Fruit fly (Drosophila melanogaster) whole organism, embryonic: ENCODE results near the gene CG3625.

Source experiments
- Awh ChIP-seq: fragments of 200-800 bp; sonication (Bioruptor generic); IDR thresholded peaks from 2 replicates; pipeline ENCODE4, ENCODE4 v1.3.6; 2022; ENCODE audit warnings: missing biosample characterization, missing genetic modification characterization
- CG10267 ChIP-seq: fragments of 200-800 bp; sonication (Bioruptor generic); optimal IDR thresholded peaks from 2 replicates; lab custom pipeline; 2018; ENCODE audit warnings: missing biosample characterization, mild to moderate bottlenecking, missing genetic modification characterization, moderate library complexity
- CG10321 ChIP-seq: fragments of 200-800 bp; sonication (Bioruptor generic); IDR thresholded peaks from 2 replicates; pipeline ENCODE4 v1.3.6; 2022; ENCODE audit warnings: missing biosample characterization, missing genetic modification characterization
- CG11560 ChIP-seq: fragments of 200-800 bp; sonication (Bioruptor generic); IDR thresholded peaks from 3 replicates; pipeline ENCODE4 v1.3.6; 2022; ENCODE audit warnings: missing biosample characterization, missing genetic modification characterization
- CG12104 ChIP-seq: fragments of 200-800 bp; sonication (Bioruptor generic); optimal IDR thresholded peaks from 3 replicates; lab custom pipeline; 2016; ENCODE audit warnings: missing biosample characterization, missing genetic modification characterization
- CG12155 ChIP-seq: fragments of 200-800 bp; sonication (Bioruptor generic); optimal IDR thresholded peaks from 3 replicates; lab custom pipeline; 2016; ENCODE audit warnings: missing biosample characterization, missing genetic modification characterization
- CG14014 ChIP-seq: fragments of 200-800 bp; sonication (Bioruptor generic); IDR thresholded peaks from 2 replicates; pipeline ENCODE4 v1.3.6; 2022; ENCODE audit warnings: missing biosample characterization, missing genetic modification characterization
- CG16813 ChIP-seq: fragments of 200-800 bp; sonication (Bioruptor generic); IDR thresholded peaks from 3 replicates; pipeline ENCODE4 v1.3.6; 2022; ENCODE audit warnings: missing biosample characterization, missing genetic modification characterization; ENCODE audit not compliant: partially characterized antibody
- CG17568 ChIP-seq: fragments of 200-800 bp; sonication (Bioruptor generic); optimal IDR thresholded peaks from 2 replicates; lab custom pipeline; 2018; ENCODE audit warnings: missing biosample characterization, mild to moderate bottlenecking, missing genetic modification characterization, moderate library complexity
- CG3163 ChIP-seq: fragments of 200-800 bp; sonication (Bioruptor generic); optimal IDR thresholded peaks from 3 replicates; lab custom pipeline; 2016; ENCODE audit warnings: missing biosample characterization, missing genetic modification characterization
- CG3281 ChIP-seq: fragments of 200-800 bp; sonication (Bioruptor generic); optimal IDR thresholded peaks from 3 replicates; lab custom pipeline; 2017; ENCODE audit warnings: missing biosample characterization, mild to moderate bottlenecking, missing genetic modification characterization
- CG34376 ChIP-seq: fragments of 200-800 bp; sonication (Bioruptor generic); optimal IDR thresholded peaks from 2 replicates; lab custom pipeline; 2018; ENCODE audit warnings: missing biosample characterization, mild to moderate bottlenecking, missing genetic modification characterization
- CG3838 ChIP-seq: fragments of 200-800 bp; sonication (Bioruptor generic); optimal IDR thresholded peaks from 3 replicates; lab custom pipeline; 2016; ENCODE audit warnings: missing biosample characterization, missing genetic modification characterization
- CG4360 ChIP-seq: fragments of 200-800 bp; sonication (Bioruptor generic); IDR thresholded peaks from 2 replicates; pipeline ENCODE4 v1.3.6; 2022; ENCODE audit warnings: missing biosample characterization, missing genetic modification characterization
- CG4707 ChIP-seq: fragments of 200-800 bp; sonication (Bioruptor generic); optimal IDR thresholded peaks from 2 replicates; lab custom pipeline; 2018; ENCODE audit warnings: missing biosample characterization, mild to moderate bottlenecking, missing genetic modification characterization, moderate library complexity
- CG6683 ChIP-seq: fragments of 200-800 bp; sonication (Bioruptor generic); optimal IDR thresholded peaks from 2 replicates; lab custom pipeline; 2017; ENCODE audit warnings: missing biosample characterization, mild to moderate bottlenecking, missing genetic modification characterization, missing genetic modification reagents
- CG6765 ChIP-seq: fragments of 200-800 bp; sonication (Bioruptor generic); optimal IDR thresholded peaks from 3 replicates; lab custom pipeline; 2017; ENCODE audit warnings: missing biosample characterization, mild to moderate bottlenecking, missing genetic modification characterization
- CG7372 ChIP-seq: fragments of 200-800 bp; sonication (Bioruptor generic); IDR thresholded peaks from 2 replicates; pipeline ENCODE4 v1.3.6; 2022; ENCODE audit warnings: missing biosample characterization, missing genetic modification characterization
- CG7987 ChIP-seq: fragments of 200-800 bp; sonication (Bioruptor generic); optimal IDR thresholded peaks from 2 replicates; lab custom pipeline; 2018; ENCODE audit warnings: missing biosample characterization, mild to moderate bottlenecking, missing genetic modification characterization, moderate library complexity
- CG8290 ChIP-seq, 3 experiments: fragments of 200-800 bp; sonication (Bioruptor generic); optimal IDR thresholded peaks; 2 replicates each; lab custom pipeline; 2016 to 2019; ENCODE audit warnings: missing biosample characterization in 3 of 3, missing genetic modification characterization in 3 of 3, mild to moderate bottlenecking in 2 of 3, moderate library complexity in 1 of 3
- CHES-1-like ChIP-seq: fragments of 200-800 bp; sonication (Bioruptor generic); optimal IDR thresholded peaks from 2 replicates; lab custom pipeline; 2016; ENCODE audit warnings: missing biosample characterization, missing genetic modification characterization
- D19B ChIP-seq: fragments of 200-800 bp; sonication (Bioruptor generic); optimal IDR thresholded peaks from 2 replicates; lab custom pipeline; 2017; ENCODE audit warnings: missing biosample characterization, mild to moderate bottlenecking, missing genetic modification characterization
- Gug ChIP-seq: fragments of 200-800 bp; sonication (Bioruptor generic); IDR thresholded peaks from 4 replicates; pipeline ENCODE4 v1.3.6; 2022; ENCODE audit warnings: missing biosample characterization, missing genetic modification characterization
- HHEX ChIP-seq: fragments of 200-800 bp; sonication (Bioruptor generic); optimal IDR thresholded peaks from 3 replicates; lab custom pipeline; 2017; ENCODE audit warnings: missing biosample characterization, mild to moderate bottlenecking, missing genetic modification characterization, missing genetic modification reagents
- HLH4C ChIP-seq: fragments of 200-800 bp; sonication (Bioruptor generic); IDR thresholded peaks from 3 replicates; pipeline ENCODE4 v1.3.6; 2022; ENCODE audit warnings: missing biosample characterization, missing genetic modification characterization; ENCODE audit not compliant: partially characterized antibody
- HLHmδ ChIP-seq: fragments of 200-800 bp; sonication (Bioruptor generic); optimal IDR thresholded peaks from 2 replicates; lab custom pipeline; 2018; ENCODE audit warnings: missing biosample characterization, mild to moderate bottlenecking, missing genetic modification characterization, moderate library complexity
- Hr78 ChIP-seq, 2 experiments: fragments of 200-800 bp in 1 of 2; fragments of >200 bp in 1 of 2; sonication (Bioruptor generic) in 1 of 2; optimal IDR thresholded peaks; 2 replicates each; lab custom pipeline; 2017 to 2019; ENCODE audit warnings: missing biosample characterization in 2 of 2, missing genetic modification characterization in 2 of 2, mild to moderate bottlenecking in 1 of 2, moderate library complexity in 1 of 2
- Hsf ChIP-seq: fragments of 200-800 bp; sonication (Bioruptor generic); optimal IDR thresholded peaks from 3 replicates; lab custom pipeline; 2016; ENCODE audit warnings: missing biosample characterization, missing genetic modification characterization
- Jarid2 ChIP-seq: fragments of 200-800 bp; sonication (Bioruptor generic); optimal IDR thresholded peaks from 3 replicates; lab custom pipeline; 2017; ENCODE audit warnings: mild to moderate bottlenecking, missing biosample characterization, missing genetic modification reagents, missing genetic modification characterization
- Mad ChIP-seq: fragments of 200-800 bp; sonication (Bioruptor generic); optimal IDR thresholded peaks from 2 replicates; lab custom pipeline; 2016; ENCODE audit warnings: missing biosample characterization, missing genetic modification characterization
- Max ChIP-seq: fragments of 200-800 bp; sonication (Bioruptor generic); optimal IDR thresholded peaks from 2 replicates; lab custom pipeline; 2016; ENCODE audit warnings: missing biosample characterization, mild to moderate bottlenecking, missing genetic modification characterization
- Optix ChIP-seq: fragments of 200-800 bp; sonication (Bioruptor generic); IDR thresholded peaks from 3 replicates; pipeline ENCODE4 v1.3.6; 2022; ENCODE audit warnings: missing biosample characterization, missing genetic modification characterization
- Scr ChIP-seq: fragments of 200-800 bp; sonication (Bioruptor generic); IDR thresholded peaks from 2 replicates; pipeline ENCODE4 v1.3.6; 2022; ENCODE audit warnings: missing biosample characterization, missing genetic modification characterization; ENCODE audit not compliant: partially characterized antibody
- Side ChIP-seq: fragments of 200-800 bp; sonication (Bioruptor generic); optimal IDR thresholded peaks from 2 replicates; lab custom pipeline; 2016; ENCODE audit warnings: missing biosample characterization, missing genetic modification characterization
- TFAM ChIP-seq: fragments of 200-800 bp; sonication (Bioruptor generic); optimal IDR thresholded peaks from 2 replicates; lab custom pipeline; 2017; ENCODE audit warnings: missing biosample characterization, missing genetic modification characterization, inconsistent platforms
- ab ChIP-seq: fragments of 200-800 bp; sonication (Bioruptor generic); optimal IDR thresholded peaks from 2 replicates; lab custom pipeline; 2016; ENCODE audit warnings: missing biosample characterization, missing genetic modification characterization
- cwo ChIP-seq: fragments of 200-800 bp; sonication (Bioruptor generic); optimal IDR thresholded peaks from 3 replicates; lab custom pipeline; 2017; ENCODE audit warnings: missing biosample characterization, missing genetic modification characterization, mild to moderate bottlenecking, moderate library complexity, missing genetic modification reagents
- dpn ChIP-seq, 2 experiments: fragments of 200-800 bp; sonication (Bioruptor generic); optimal IDR thresholded peaks; 3 replicates each; lab custom pipeline; 2016; ENCODE audit warnings: missing biosample characterization in 2 of 2, missing genetic modification characterization in 2 of 2
- ftz-f1 ChIP-seq: fragments of 200-800 bp; sonication (Bioruptor generic); optimal IDR thresholded peaks from 2 replicates; lab custom pipeline; 2016; ENCODE audit warnings: missing biosample characterization, missing genetic modification characterization
- hbn ChIP-seq: fragments of 200-800 bp; sonication (Bioruptor generic); IDR thresholded peaks from 2 replicates; pipeline ENCODE4 v1.3.6; 2022; ENCODE audit warnings: missing biosample characterization, missing genetic modification characterization; ENCODE audit not compliant: partially characterized antibody
- insv ChIP-seq, 2 experiments: fragments of 200-800 bp; sonication (Bioruptor generic); optimal IDR thresholded peaks; 3 replicates each; lab custom pipeline; 2016 to 2018; ENCODE audit warnings: missing biosample characterization in 2 of 2, missing genetic modification characterization in 2 of 2
- kay ChIP-seq: fragments of 200-800 bp; sonication (Bioruptor generic); optimal IDR thresholded peaks from 2 replicates; lab custom pipeline; 2016; ENCODE audit warnings: missing biosample characterization, missing genetic modification characterization
- kni ChIP-seq: fragments of 200-800 bp; sonication (Bioruptor generic); optimal IDR thresholded peaks from 3 replicates; lab custom pipeline; 2017; ENCODE audit warnings: mild to moderate bottlenecking, missing biosample characterization, missing genetic modification reagents, missing genetic modification characterization
- lilli ChIP-seq: fragments of 200-800 bp; sonication (Bioruptor generic); optimal IDR thresholded peaks from 3 replicates; lab custom pipeline; 2016; ENCODE audit warnings: missing biosample characterization, missing genetic modification characterization
- nom ChIP-seq: fragments of 200-800 bp; sonication (Bioruptor generic); optimal IDR thresholded peaks from 2 replicates; lab custom pipeline; 2017; ENCODE audit warnings: missing biosample characterization, missing genetic modification characterization, mild to moderate bottlenecking, moderate library complexity, missing genetic modification reagents
- slbo ChIP-seq: fragments of 200-800 bp; sonication (Bioruptor generic); IDR thresholded peaks from 2 replicates; pipeline ENCODE4 v1.3.6; 2022; ENCODE audit warnings: missing biosample characterization, missing genetic modification characterization
- slp2 ChIP-seq: fragments of 200-800 bp; sonication (Bioruptor generic); optimal IDR thresholded peaks from 2 replicates; lab custom pipeline; 2016; ENCODE audit warnings: missing biosample characterization, missing genetic modification characterization
- trh ChIP-seq: fragments of 200-800 bp; sonication (Bioruptor generic); optimal IDR thresholded peaks from 2 replicates; lab custom pipeline; 2016; ENCODE audit warnings: missing biosample characterization, missing genetic modification characterization
- tx ChIP-seq: fragments of 200-800 bp; sonication (Bioruptor generic); optimal IDR thresholded peaks from 2 replicates; lab custom pipeline; 2016; ENCODE audit warnings: missing biosample characterization, missing genetic modification characterization

CG3625 gene

dm6 chr2L:246656-247340 is 44.8 kb downstream of the CG3625 start (continued):
- TF ChIP-seq Jarid2 (no peak), CG7372 (no peak), CG16813 (GFP tag; lab: Robert Waterston, UW) (0 out of 3 replicates have a peak, but pooled peaks have one; percentile 6), CG6683 (GFP tag; lab: Kevin White, UChicago) (no peak), insv (GFP tag; optimal IDR thresholded peaks at IDR 0.05; lab: Kevin White, UChicago) (no peak), hbn (GFP tag; lab: Robert Waterston, UW) (peak; percentile 57; the same call in 1 of the 2 replicates), CG3281 (GFP tag; lab: Kevin White, UChicago) (no peak), trh (GFP tag; lab: Kevin White, UChicago) (no peak), CG8290 (GFP tag; optimal IDR thresholded peaks at IDR 0.05; lab: Kevin White, UChicago) (no peak), CG8290 (tag; optimal IDR thresholded peaks at IDR 0.05; lab: Kevin White, UChicago) (no peak), CG10267 (tag; lab: Kevin White, UChicago) (no peak), slp2 (GFP tag; lab: Kevin White, UChicago) (no peak), Hr78 (GFP tag; optimal IDR thresholded peaks at IDR 0.05; lab: Kevin White, UChicago) (no peak), Hsf (GFP tag; lab: Kevin White, UChicago) (no peak), CG3838 (GFP tag; lab: Kevin White, UChicago) (no peak), cwo (peak; percentile 100), Max (peak; percentile 49), CG17568 (GFP tag; lab: Kevin White, UChicago) (peak; percentile 18), kni (GFP tag; lab: Kevin White, UChicago) (peak; percentile 74), CG14014 (GFP tag; lab: Robert Waterston, UW) (peak; percentile 36; the same call in 1 of the 2 replicates), lilli (GFP tag; lab: Kevin White, UChicago) (no peak), CG34376 (GFP tag; lab: Kevin White, UChicago) (peak; percentile 32), CG12104 (GFP tag; lab: Kevin White, UChicago) (no peak), kay (GFP tag; lab: Kevin White, UChicago) (no peak), Awh (GFP tag; lab: Robert Waterston, UW) (no peak), dpn (GFP tag; optimal IDR thresholded peaks at IDR 0.05; lab: Kevin White, UChicago) (no peak), CG12155 (peak; percentile 86), slbo (no peak), CG10321 (GFP tag; lab: Robert Waterston, UW) (no peak), Scr (GFP tag; lab: Robert Waterston, UW) (peak; percentile 43), CG6765 (GFP tag; lab: Kevin White, UChicago) (no peak), Side (GFP tag; lab: Kevin White, UChicago) (no peak), HHEX (GFP tag; lab: Kevin White, UChicago) (no peak), CG3163 (GFP tag; lab: Kevin White, UChicago) (peak; percentile 94), CG11560 (tag; lab: Robert Waterston, UW) (no peak), Gug (GFP tag; lab: Robert Waterston, UW) (no peak), tx (no peak), CG4360 (GFP tag; lab: Robert Waterston, UW) (no peak), CHES-1-like (GFP tag; lab: Kevin White, UChicago) (peak; percentile 54), nom (GFP tag; lab: Kevin White, UChicago) (peak; percentile 94), CG4707 (GFP tag; lab: Kevin White, UChicago) (no peak), Mad (no peak), CG7987 (GFP tag; lab: Kevin White, UChicago) (peak; percentile 89), Optix (GFP tag; lab: Robert Waterston, UW) (no peak), ftz-f1 (GFP tag; lab: Kevin White, UChicago) (peak; percentile 67), HLHmδ (GFP tag; lab: Kevin White, UChicago) (peak; percentile 11), ab (GFP tag; lab: Kevin White, UChicago) (no peak), D19B (GFP tag; lab: Kevin White, UChicago) (no peak), TFAM (no peak), HLH4C (GFP tag; lab: Robert Waterston, UW) (peak; percentile 42; the same call in 1 of the 3 replicates)
